Fruit fly (Drosophila melanogaster) S2 (cell line): ENCODE results near the gene CG32686.

Experiments
- CG8478 ChIP-seq: fragments of >200 bp; optimal IDR thresholded peaks from 2 replicates; lab custom pipeline; 2018
- CTCF ChIP-seq, 2 experiments: fragments of >200 bp; optimal IDR thresholded peaks; 2 replicates each; lab custom pipeline; 2018

dm6 chrX:10347979-10348692 lies 27.0 kb downstream of the CG32686 start:
- TF ChIP-seq CG8478 (lab: Kevin White, UChicago) (no peak), CTCF (optimal IDR thresholded peaks at IDR 0.05; lab: Kevin White, UChicago) (no peak)
